Worm (Caenorhabditis elegans) whole organism, L3 larva: ENCODE results near the gene Y73F8A.5.

Experiments used
- ZK546.5 ChIP-seq: sonication (generic microtip); optimal IDR thresholded peaks from 2 replicates; lab custom pipeline; 2017; ENCODE audit warnings: missing biosample characterization, missing genetic modification characterization
- aly-2 ChIP-seq: fragments of 150-350 bp; optimal IDR thresholded peaks from 2 replicates; lab custom pipeline; 2014; ENCODE audit warnings: missing biosample characterization, missing genetic modification characterization
- ama-1 ChIP-seq: fragments of 150-350 bp; optimal IDR thresholded peaks from 2 replicates; lab custom pipeline; 2018
- ceh-16 ChIP-seq: sonication (generic microtip); optimal IDR thresholded peaks from 2 replicates; lab custom pipeline; 2017; ENCODE audit warnings: missing biosample characterization, missing genetic modification characterization
- ceh-9 ChIP-seq: sonication (generic microtip); optimal IDR thresholded peaks from 2 replicates; lab custom pipeline; 2018; ENCODE audit warnings: missing biosample characterization, missing genetic modification characterization
- daf-12 ChIP-seq: fragments of 150-350 bp; optimal IDR thresholded peaks from 2 replicates; lab custom pipeline; 2014; ENCODE audit warnings: missing biosample characterization, missing genetic modification reagents, missing genetic modification characterization
- elt-1 ChIP-seq: fragments of 150-350 bp; optimal IDR thresholded peaks from 2 replicates; lab custom pipeline; 2014; ENCODE audit warnings: missing biosample characterization, missing genetic modification characterization
- elt-2 ChIP-seq: sonication (generic microtip); optimal IDR thresholded peaks from 2 replicates; lab custom pipeline; 2016; ENCODE audit warnings: missing genetic modification reagents, mild to moderate bottlenecking, missing genetic modification characterization, missing compliant biosample characterization
- elt-3 ChIP-seq, 3 experiments: fragments of 150-350 bp in 1 of 3; sonication (generic microtip) in 2 of 3; optimal IDR thresholded peaks; 2 replicates in 2 of 3; 4 replicates in 1 of 3; lab custom pipeline; 2014 to 2017; ENCODE audit warnings: missing biosample characterization in 3 of 3, missing genetic modification characterization in 3 of 3
- eor-1 ChIP-seq, 2 experiments: fragments of 150-350 bp; optimal IDR thresholded peaks; 2 replicates each; lab custom pipeline; 2014 to 2018; ENCODE audit warnings: missing biosample characterization in 2 of 2, missing genetic modification characterization in 2 of 2
- fos-1 ChIP-seq: fragments of 150-350 bp; optimal IDR thresholded peaks from 2 replicates; lab custom pipeline; 2014; ENCODE audit warnings: missing biosample characterization, missing genetic modification characterization
- hmg-11 ChIP-seq: sonication (generic microtip); optimal IDR thresholded peaks from 2 replicates; lab custom pipeline; 2016; ENCODE audit warnings: missing genetic modification characterization, missing compliant biosample characterization
- jun-1 ChIP-seq: fragments of 150-350 bp; optimal IDR thresholded peaks from 2 replicates; lab custom pipeline; 2014; ENCODE audit warnings: missing biosample characterization, missing genetic modification reagents, missing genetic modification characterization
- lin-15B ChIP-seq: fragments of 150-350 bp; optimal IDR thresholded peaks from 2 replicates; lab custom pipeline; 2014; ENCODE audit warnings: missing biosample characterization, missing genetic modification characterization
- lin-39 ChIP-seq: fragments of 150-350 bp; optimal IDR thresholded peaks from 2 replicates; lab custom pipeline; 2018; ENCODE audit warnings: missing biosample characterization, missing genetic modification reagents, missing genetic modification characterization
- mdl-1 ChIP-seq: fragments of 150-350 bp; optimal IDR thresholded peaks from 2 replicates; lab custom pipeline; 2014; ENCODE audit warnings: missing biosample characterization, missing genetic modification characterization
- nfya-1 ChIP-seq: sonication (generic microtip); optimal IDR thresholded peaks from 2 replicates; lab custom pipeline; 2017; ENCODE audit warnings: missing genetic modification characterization, mild to moderate bottlenecking, missing compliant biosample characterization, antibody characterized with exemption, moderate library complexity; ENCODE audit not compliant: insufficient read depth
- nhr-11 ChIP-seq: fragments of 150-350 bp; optimal IDR thresholded peaks from 2 replicates; lab custom pipeline; 2014; ENCODE audit warnings: missing biosample characterization, missing genetic modification characterization
- nhr-23 ChIP-seq: fragments of 150-350 bp; optimal IDR thresholded peaks from 2 replicates; lab custom pipeline; 2014; ENCODE audit warnings: missing biosample characterization, missing genetic modification reagents, missing genetic modification characterization
- nhr-237 ChIP-seq: fragments of 150-350 bp; optimal IDR thresholded peaks from 2 replicates; lab custom pipeline; 2014; ENCODE audit warnings: missing biosample characterization, missing genetic modification characterization
- nhr-25 ChIP-seq: sonication (generic microtip); optimal IDR thresholded peaks from 2 replicates; lab custom pipeline; 2017; ENCODE audit warnings: missing biosample characterization, missing genetic modification characterization
- nhr-28 ChIP-seq: fragments of 150-350 bp; optimal IDR thresholded peaks from 2 replicates; lab custom pipeline; 2014; ENCODE audit warnings: missing biosample characterization, missing genetic modification characterization
- nhr-43 ChIP-seq: sonication (generic microtip); optimal IDR thresholded peaks from 2 replicates; lab custom pipeline; 2016; ENCODE audit warnings: mild to moderate bottlenecking, missing genetic modification characterization, missing compliant biosample characterization; ENCODE audit not compliant: poor library complexity, severe bottlenecking
- nhr-67 ChIP-seq: fragments of 150-350 bp; optimal IDR thresholded peaks from 2 replicates; lab custom pipeline; 2014; ENCODE audit warnings: missing biosample characterization, missing genetic modification characterization
- nhr-77 ChIP-seq: fragments of 150-350 bp; optimal IDR thresholded peaks from 2 replicates; lab custom pipeline; 2014; ENCODE audit warnings: missing biosample characterization, missing genetic modification characterization
- pha-4 ChIP-seq: fragments of 150-350 bp; optimal IDR thresholded peaks from 2 replicates; lab custom pipeline; 2014; ENCODE audit warnings: missing biosample characterization, missing genetic modification reagents, missing genetic modification characterization
- pqm-1 ChIP-seq: fragments of 150-350 bp; optimal IDR thresholded peaks from 2 replicates; lab custom pipeline; 2017; ENCODE audit warnings: missing biosample characterization, missing genetic modification characterization, inconsistent platforms
- sea-2 ChIP-seq: fragments of 150-350 bp; sonication (generic microtip); optimal IDR thresholded peaks from 4 replicates; lab custom pipeline; 2014; ENCODE audit warnings: missing biosample characterization, missing genetic modification reagents, missing genetic modification characterization
- skn-1 ChIP-seq: fragments of 150-350 bp; optimal IDR thresholded peaks from 2 replicates; lab custom pipeline; 2014; ENCODE audit warnings: missing biosample characterization, missing genetic modification characterization
- snpc-4 ChIP-seq: fragments of 150-350 bp; optimal IDR thresholded peaks from 2 replicates; lab custom pipeline; 2014; ENCODE audit warnings: missing biosample characterization, missing genetic modification characterization
- tbx-2 ChIP-seq: sonication (generic microtip); optimal IDR thresholded peaks from 2 replicates; lab custom pipeline; 2016; ENCODE audit warnings: mild to moderate bottlenecking, missing genetic modification characterization, missing compliant biosample characterization
- unc-39 ChIP-seq: sonication (generic microtip); optimal IDR thresholded peaks from 4 replicates; lab custom pipeline; 2017; ENCODE audit warnings: missing biosample characterization, missing genetic modification characterization
- unc-62 ChIP-seq: fragments of 150-350 bp; sonication (generic microtip); optimal IDR thresholded peaks from 4 replicates; lab custom pipeline; 2014; ENCODE audit warnings: missing biosample characterization, missing genetic modification reagents, missing genetic modification characterization
- zag-1 ChIP-seq: fragments of 150-350 bp; optimal IDR thresholded peaks from 2 replicates; lab custom pipeline; 2014; ENCODE audit warnings: missing biosample characterization, missing genetic modification characterization
- ztf-4 ChIP-seq: fragments of 150-350 bp; optimal IDR thresholded peaks from 2 replicates; lab custom pipeline; 2014; ENCODE audit warnings: missing biosample characterization, missing genetic modification characterization

The Y73F8A.5 gene

ce11 chrIV:15280219-15280618 lies 20.6 kb downstream of the Y73F8A.5 start:
- no peak for TF ChIP-seq tbx-2 (tag; lab: Kevin White, UChicago)
- no peak for TF ChIP-seq nfya-1 (tag; lab: Kevin White, UChicago)
- TF ChIP-seq unc-62 (GFP tag; lab: Kevin White, UChicago) = no peak
- TF ChIP-seq nhr-67 (tag; lab: Kevin White, UChicago) = no peak
- no peak for TF ChIP-seq nhr-237 (tag; lab: Kevin White, UChicago)
- no peak for TF ChIP-seq ztf-4 (tag; lab: Kevin White, UChicago)
- TF ChIP-seq nhr-11 (tag; lab: Kevin White, UChicago) = no peak
- TF ChIP-seq sea-2 = no peak
- no peak for TF ChIP-seq ceh-9 (tag; lab: Kevin White, UChicago)
- no peak for TF ChIP-seq hmg-11 (tag; lab: Kevin White, UChicago)
- no peak for TF ChIP-seq pqm-1 (tag; lab: Kevin White, UChicago)
- no peak for TF ChIP-seq nhr-28 (tag; lab: Kevin White, UChicago)
- no peak for TF ChIP-seq nhr-25
- no peak for TF ChIP-seq jun-1
- no peak for TF ChIP-seq snpc-4 (tag; lab: Kevin White, UChicago)

- no peak for TF ChIP-seq nhr-77 (tag; lab: Kevin White, UChicago)
- TF ChIP-seq aly-2 = no peak
- TF ChIP-seq nhr-28 (tag; lab: Kevin White, UChicago) = no peak
- no peak for TF ChIP-seq nhr-25
- TF ChIP-seq ztf-4 (tag; lab: Kevin White, UChicago) = no peak
- TF ChIP-seq hmg-11 (tag; lab: Kevin White, UChicago) = no peak
- no peak for TF ChIP-seq elt-3 (tag; optimal IDR thresholded peaks at IDR 0.05; lab: Kevin White, UChicago)
- TF ChIP-seq elt-2 (tag; lab: Kevin White, UChicago) = no peak
- no peak for TF ChIP-seq nhr-23 (tag; lab: Kevin White, UChicago)
- no peak for TF ChIP-seq lin-15B (tag; lab: Kevin White, UChicago)
- TF ChIP-seq mdl-1 (tag; lab: Kevin White, UChicago) = no peak
- no peak for TF ChIP-seq nhr-43 (tag; lab: Kevin White, UChicago)
- TF ChIP-seq ceh-9 (tag; lab: Kevin White, UChicago) = no peak
Observed at ce11 chrIV:15283617-15284016, 23.9 kb downstream of the Y73F8A.5 start.

ce11 chrIV:15289508-15289907 lies 29.8 kb downstream of the Y73F8A.5 start:
- TF ChIP-seq hmg-11 (tag; lab: Kevin White, UChicago) = peak; percentile 33
- TF ChIP-seq snpc-4 (tag; lab: Kevin White, UChicago) = peak; percentile 31
- TF ChIP-seq lin-39 = no peak
- peak; percentile 1 for TF ChIP-seq elt-2 (tag; lab: Kevin White, UChicago)
- peak; percentile 21 for TF ChIP-seq pha-4 (tag; lab: Kevin White, UChicago)
- no peak for TF ChIP-seq elt-1 (tag; lab: Kevin White, UChicago)

ce11 chrIV:15291162-15291561 lies 31.5 kb downstream of the Y73F8A.5 start, which contains the start of gene pqn-90:
Gene pqn-90 (minus strand): TSS chrIV:15291262.
- TF ChIP-seq elt-3 (tag; optimal IDR thresholded peaks at IDR 0.05; lab: Kevin White, UChicago) (no peak), ZK546.5 (no peak), zag-1 (tag; lab: Kevin White, UChicago) (no peak), sea-2 (no peak), aly-2 (no peak), unc-62 (GFP tag; lab: Kevin White, UChicago) (no peak), snpc-4 (tag; lab: Kevin White, UChicago) (no peak)

- TF ChIP-seq unc-62 (GFP tag; lab: Kevin White, UChicago) = no peak
- no peak for TF ChIP-seq ama-1 (lab: Kevin White, UChicago)
- no peak for TF ChIP-seq zag-1 (tag; lab: Kevin White, UChicago)
- TF ChIP-seq unc-39 (tag; lab: Kevin White, UChicago) = no peak
- no peak for TF ChIP-seq skn-1 (tag; lab: Kevin White, UChicago)
- TF ChIP-seq ceh-16 (tag; lab: Kevin White, UChicago) = no peak
- TF ChIP-seq elt-1 (tag; lab: Kevin White, UChicago) = no peak
- TF ChIP-seq nfya-1 (tag; lab: Kevin White, UChicago) = no peak
- no peak for TF ChIP-seq snpc-4 (tag; lab: Kevin White, UChicago)
- TF ChIP-seq daf-12 (tag; lab: Kevin White, UChicago) = no peak
- no peak for TF ChIP-seq fos-1 (tag; lab: Kevin White, UChicago)
- no peak for TF ChIP-seq eor-1 (tag; optimal IDR thresholded peaks at IDR 0.05; lab: Kevin White, UChicago)
Observed at ce11 chrIV:15291607-15292006, 31.9 kb downstream of the Y73F8A.5 start, which contains the start of gene pqn-91. Gene pqn-91 (plus strand): TSS chrIV:15291907.
